Fruit fly (Drosophila melanogaster) whole organism: ENCODE measurements around the gene CG34434.

ENCODE experiments used
- CG8478 ChIP-seq: fragments of >200 bp; optimal IDR thresholded peaks from 2 replicates; lab custom pipeline; 2018; ENCODE audit warnings: inconsistent platforms
- Dll ChIP-seq: fragments of >200 bp; optimal IDR thresholded peaks from 2 replicates; lab custom pipeline; 2017
- EcR ChIP-seq, 2 experiments: fragments of >200 bp; optimal IDR thresholded peaks; 2 replicates each; lab custom pipeline; 2017; ENCODE audit warnings: missing biosample characterization in 2 of 2, missing genetic modification characterization in 2 of 2, missing genetic modification reagents in 2 of 2
- pan ChIP-seq: fragments of >200 bp; optimal IDR thresholded peaks from 2 replicates; lab custom pipeline; 2017
- psq ChIP-seq: fragments of >200 bp; optimal IDR thresholded peaks from 2 replicates; lab custom pipeline; 2017
- usp ChIP-seq: fragments of >200 bp; optimal IDR thresholded peaks from 2 replicates; lab custom pipeline; 2017; ENCODE audit warnings: missing biosample characterization, missing genetic modification characterization, mixed read lengths

CG34434 gene

dm6 chrX:5636529-5637099, 20.4 kb upstream of the CG34434 start:
- no peak for TF ChIP-seq pan (lab: Kevin White, UChicago)
- no peak for TF ChIP-seq CG8478 (lab: Kevin White, UChicago)
- TF ChIP-seq Dll (lab: Kevin White, UChicago): no peak

dm6 chrX:5634714-5635113, 18.5 kb upstream of the CG34434 start:
- TF ChIP-seq EcR (GFP tag; optimal IDR thresholded peaks at IDR 0.05; lab: Kevin White, UChicago) (no peak), CG8478 (lab: Kevin White, UChicago) (no peak), psq (no peak), Dll (lab: Kevin White, UChicago) (no peak), pan (lab: Kevin White, UChicago) (no peak), usp (no peak)

dm6 chrX:5621893-5622803, 6.0 kb upstream of the CG34434 start, which contains the start of the genes Mlc-c and Pop1:
Mlc-c (minus strand) TSS chrX:5622539.
Pop1 (plus strand) TSS chrX:5622648.
- no peak for TF ChIP-seq usp
- no peak for TF ChIP-seq CG8478 (lab: Kevin White, UChicago)
- TF ChIP-seq psq: no peak
- no peak for TF ChIP-seq EcR (GFP tag; optimal IDR thresholded peaks at IDR 0.05; lab: Kevin White, UChicago)
- TF ChIP-seq pan (lab: Kevin White, UChicago): no peak
- no peak for TF ChIP-seq Dll (lab: Kevin White, UChicago)

- TF ChIP-seq CG8478 (lab: Kevin White, UChicago) (no peak), EcR (GFP tag; optimal IDR thresholded peaks at IDR 0.05; lab: Kevin White, UChicago) (no peak), usp (no peak), pan (lab: Kevin White, UChicago) (no peak), Dll (lab: Kevin White, UChicago) (no peak), psq (no peak)
Observed at dm6 chrX:5618562-5618961, 2.4 kb upstream of the CG34434 start, which contains the start of gene RhoGAP5A. RhoGAP5A (minus strand) TSS chrX:5618806.

- TF ChIP-seq pan (lab: Kevin White, UChicago) (no peak), Dll (lab: Kevin White, UChicago) (no peak), usp (no peak), psq (no peak), EcR (GFP tag; optimal IDR thresholded peaks at IDR 0.05; lab: Kevin White, UChicago) (no peak), CG8478 (lab: Kevin White, UChicago) (no peak)
Observed at dm6 chrX:5614367-5614766, 1.8 kb downstream of the CG34434 start, which contains the start of gene CG34435. CG34435 (minus strand) TSS chrX:5614467.

- TF ChIP-seq CG8478 (lab: Kevin White, UChicago) (no peak), EcR (GFP tag; optimal IDR thresholded peaks at IDR 0.05; lab: Kevin White, UChicago) (no peak), psq (no peak), pan (lab: Kevin White, UChicago) (no peak), usp (no peak), Dll (lab: Kevin White, UChicago) (no peak)
Observed at dm6 chrX:5612977-5613376, 3.2 kb downstream of the CG34434 start.

dm6 chrX:5608472-5608871, 7.7 kb downstream of the CG34434 start:
- TF ChIP-seq EcR (GFP tag; optimal IDR thresholded peaks at IDR 0.05; lab: Kevin White, UChicago) (no peak), Dll (lab: Kevin White, UChicago) (no peak), CG8478 (lab: Kevin White, UChicago) (no peak), psq (no peak), pan (lab: Kevin White, UChicago) (no peak), usp (no peak)

- TF ChIP-seq EcR (GFP tag; optimal IDR thresholded peaks at IDR 0.05; lab: Kevin White, UChicago): no peak
- TF ChIP-seq psq: no peak
- no peak for TF ChIP-seq Dll (lab: Kevin White, UChicago)
- TF ChIP-seq usp: no peak
- no peak for TF ChIP-seq CG8478 (lab: Kevin White, UChicago)
- TF ChIP-seq pan (lab: Kevin White, UChicago): no peak
Observed at dm6 chrX:5607647-5608046, 8.5 kb downstream of the CG34434 start.

dm6 chrX:5606324-5606723, 9.8 kb downstream of the CG34434 start:
- TF ChIP-seq usp (no peak), pan (lab: Kevin White, UChicago) (no peak), EcR (GFP tag; optimal IDR thresholded peaks at IDR 0.05; lab: Kevin White, UChicago) (no peak)

- TF ChIP-seq CG8478 (lab: Kevin White, UChicago): no peak
- no peak for TF ChIP-seq pan (lab: Kevin White, UChicago)
- TF ChIP-seq Dll (lab: Kevin White, UChicago): no peak
- no peak for TF ChIP-seq EcR (GFP tag; optimal IDR thresholded peaks at IDR 0.05; lab: Kevin White, UChicago)
- no peak for TF ChIP-seq usp
- no peak for TF ChIP-seq psq
Observed at dm6 chrX:5604181-5604580, 12.0 kb downstream of the CG34434 start.

dm6 chrX:5603009-5603408, 13.2 kb downstream of the CG34434 start:
- TF ChIP-seq CG8478 (lab: Kevin White, UChicago): no peak
- TF ChIP-seq pan (lab: Kevin White, UChicago): no peak
- TF ChIP-seq EcR (GFP tag; optimal IDR thresholded peaks at IDR 0.05; lab: Kevin White, UChicago): no peak
- TF ChIP-seq Dll (lab: Kevin White, UChicago): no peak
- no peak for TF ChIP-seq usp
- no peak for TF ChIP-seq psq

dm6 chrX:5602308-5602707, 13.9 kb downstream of the CG34434 start:
- no peak for TF ChIP-seq CG8478 (lab: Kevin White, UChicago)
- no peak for TF ChIP-seq psq
- no peak for TF ChIP-seq EcR (GFP tag; optimal IDR thresholded peaks at IDR 0.05; lab: Kevin White, UChicago)
- TF ChIP-seq Dll (lab: Kevin White, UChicago): no peak
- no peak for TF ChIP-seq pan (lab: Kevin White, UChicago)
- no peak for TF ChIP-seq usp
